Fruit fly (Drosophila melanogaster) whole organism: ENCODE data around the gene SPoCk.

Experiments
- EcR ChIP-seq, 2 experiments: fragments of >200 bp; optimal IDR thresholded peaks; 2 replicates each; lab custom pipeline; 2017; ENCODE audit warnings: missing biosample characterization in 2 of 2, missing genetic modification characterization in 2 of 2, missing genetic modification reagents in 2 of 2
- pan ChIP-seq: fragments of >200 bp; optimal IDR thresholded peaks from 2 replicates; lab custom pipeline; 2017
- psq ChIP-seq: fragments of >200 bp; optimal IDR thresholded peaks from 2 replicates; lab custom pipeline; 2017

- TF ChIP-seq pan (lab: Kevin White, UChicago) (no peak), EcR (GFP tag; optimal IDR thresholded peaks at IDR 0.05; lab: Kevin White, UChicago) (no peak), psq (lab: Kevin White, UChicago) (no peak)
These were observed 21.4 kb upstream of the SPoCk start, which contains the start of the genes CG14450 and CG11367 for dm6 chr3L:22727739-22728335.
